Fruit fly (Drosophila melanogaster): ENCODE data around the gene ATPsynbetaL.

DNA sequence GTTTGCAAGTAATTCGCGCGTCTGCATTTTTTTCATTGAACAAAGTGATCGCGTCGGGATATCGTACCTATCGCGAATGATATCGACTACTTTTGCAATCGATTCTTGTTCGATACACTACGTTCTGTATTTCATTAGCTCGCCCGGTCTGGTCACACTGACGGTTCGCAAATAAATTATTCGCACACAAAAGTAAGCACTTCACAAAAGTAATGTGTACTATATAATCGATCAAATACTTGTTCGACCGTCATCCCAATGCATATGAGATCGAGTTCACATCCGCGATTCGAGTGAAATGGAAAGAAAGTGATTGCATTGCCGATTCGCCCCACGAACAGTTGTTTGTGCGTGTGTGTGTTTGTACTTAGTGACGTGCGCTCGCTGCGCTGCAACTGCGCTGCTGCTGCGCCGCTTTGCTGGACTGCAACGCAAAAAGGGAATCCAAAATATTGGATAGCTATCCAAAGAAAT, 7.3 kb upstream of the ATPsynbetaL start, which contains the start of the genes CG5235 and ClC-c:
- no peak for TF ChIP-seq psq (optimal IDR thresholded peaks at IDR 0.05)
- TF ChIP-seq Myc (optimal IDR thresholded peaks at IDR 0.05) = no peak
- TF ChIP-seq ttk (optimal IDR thresholded peaks at IDR 0.05) = no peak
- TF ChIP-seq Sin3A (optimal IDR thresholded peaks at IDR 0.05) = no peak
- TF ChIP-seq insv (optimal IDR thresholded peaks at IDR 0.05) = no peak
- TF ChIP-seq h (optimal IDR thresholded peaks at IDR 0.05) = no peak
